Fruit fly (Drosophila melanogaster) whole organism, embryonic: ENCODE data around the gene CG3726.

Experiments
- Aef1 ChIP-seq: fragments of 200-800 bp; sonication (Bioruptor generic); IDR thresholded peaks from 3 replicates; pipeline ENCODE4 v1.3.6; 2022; ENCODE audit warnings: missing biosample characterization, missing genetic modification characterization
- Atf3 ChIP-seq: fragments of 200-800 bp; sonication (Bioruptor generic); optimal IDR thresholded peaks from 3 replicates; lab custom pipeline; 2016; ENCODE audit warnings: missing biosample characterization, missing genetic modification characterization
- B-H2 ChIP-seq: fragments of 200-800 bp; sonication (Bioruptor generic); optimal IDR thresholded peaks from 2 replicates; lab custom pipeline; 2018; ENCODE audit warnings: missing biosample characterization, mild to moderate bottlenecking, missing genetic modification characterization
- Bteb2 ChIP-seq: fragments of 200-800 bp; sonication (Bioruptor generic); optimal IDR thresholded peaks from 2 replicates; lab custom pipeline; 2016; ENCODE audit warnings: missing biosample characterization, missing genetic modification characterization
- CG12155 ChIP-seq: fragments of 200-800 bp; sonication (Bioruptor generic); optimal IDR thresholded peaks from 3 replicates; lab custom pipeline; 2016; ENCODE audit warnings: missing biosample characterization, missing genetic modification characterization
- CG13775 ChIP-seq: fragments of 200-800 bp; sonication (Bioruptor generic); optimal IDR thresholded peaks from 3 replicates; lab custom pipeline; 2017; ENCODE audit warnings: missing biosample characterization, mild to moderate bottlenecking, missing genetic modification characterization
- CG13894 ChIP-seq: fragments of 200-800 bp; sonication (Bioruptor generic); optimal IDR thresholded peaks from 3 replicates; lab custom pipeline; 2018; ENCODE audit warnings: missing biosample characterization, mild to moderate bottlenecking, missing genetic modification characterization, moderate library complexity
- CG14050 ChIP-seq: fragments of 200-800 bp; sonication (Bioruptor generic); IDR thresholded peaks from 3 replicates; pipeline ENCODE4 v1.3.6; 2022; ENCODE audit warnings: missing biosample characterization, missing genetic modification characterization
- CG14667 ChIP-seq: fragments of 200-800 bp; sonication (Bioruptor generic); IDR thresholded peaks from 2 replicates; pipeline ENCODE4 v1.3.6; 2022; ENCODE audit warnings: missing biosample characterization, missing genetic modification characterization
- CG1603 ChIP-seq: fragments of 200-800 bp; sonication (Bioruptor generic); optimal IDR thresholded peaks from 2 replicates; lab custom pipeline; 2019; ENCODE audit warnings: missing biosample characterization, mild to moderate bottlenecking, missing genetic modification characterization, moderate library complexity
- CG2875 ChIP-seq: fragments of 200-800 bp; sonication (Bioruptor generic); optimal IDR thresholded peaks from 2 replicates; lab custom pipeline; 2017; ENCODE audit warnings: missing biosample characterization, mild to moderate bottlenecking, missing genetic modification characterization, missing genetic modification reagents
- CG32532 ChIP-seq: fragments of 200-800 bp; sonication (Bioruptor generic); IDR thresholded peaks from 2 replicates; pipeline ENCODE4 v1.3.6; 2022; ENCODE audit warnings: missing biosample characterization, missing genetic modification characterization
- CG32767 ChIP-seq: fragments of 200-800 bp; sonication (Bioruptor generic); IDR thresholded peaks from 2 replicates; pipeline ENCODE4 v1.3.6; 2022; ENCODE audit warnings: missing biosample characterization, missing genetic modification characterization
- CG6254 ChIP-seq: fragments of 200-800 bp; sonication (Bioruptor generic); optimal IDR thresholded peaks from 3 replicates; lab custom pipeline; 2017; ENCODE audit warnings: mild to moderate bottlenecking, missing biosample characterization, missing genetic modification reagents, missing genetic modification characterization
- CG8089 ChIP-seq: fragments of 200-800 bp; sonication (Bioruptor generic); optimal IDR thresholded peaks from 3 replicates; lab custom pipeline; 2016; ENCODE audit warnings: missing biosample characterization, missing genetic modification characterization
- CG8388 ChIP-seq: fragments of 200-800 bp; sonication (Bioruptor generic); optimal IDR thresholded peaks from 2 replicates; lab custom pipeline; 2019; ENCODE audit warnings: missing biosample characterization, mild to moderate bottlenecking, missing genetic modification characterization, moderate library complexity
- CTCF ChIP-seq: fragments of 200-800 bp; sonication (Bioruptor generic); optimal IDR thresholded peaks from 2 replicates; lab custom pipeline; 2017; ENCODE audit warnings: missing biosample characterization, mild to moderate bottlenecking, missing genetic modification characterization, moderate library complexity
- Doc3 ChIP-seq: fragments of 200-800 bp; sonication (Bioruptor generic); IDR thresholded peaks from 3 replicates; pipeline ENCODE4 v1.3.6; 2022; ENCODE audit warnings: missing biosample characterization, missing genetic modification characterization; ENCODE audit not compliant: partially characterized antibody
- Dref ChIP-seq: fragments of 200-800 bp; sonication (Bioruptor generic); IDR thresholded peaks from 2 replicates; pipeline ENCODE4 v1.3.6; 2022; ENCODE audit warnings: missing biosample characterization, missing genetic modification characterization
- Gug ChIP-seq: fragments of 200-800 bp; sonication (Bioruptor generic); IDR thresholded peaks from 4 replicates; pipeline ENCODE4 v1.3.6; 2022; ENCODE audit warnings: missing biosample characterization, missing genetic modification characterization
- HmgZ ChIP-seq: fragments of 200-800 bp; sonication (Bioruptor generic); optimal IDR thresholded peaks from 2 replicates; lab custom pipeline; 2018; ENCODE audit warnings: missing biosample characterization, mild to moderate bottlenecking, missing genetic modification characterization
- Hr78 ChIP-seq, 2 experiments: fragments of 200-800 bp in 1 of 2; fragments of >200 bp in 1 of 2; sonication (Bioruptor generic) in 1 of 2; optimal IDR thresholded peaks; 2 replicates each; lab custom pipeline; 2017 to 2019; ENCODE audit warnings: missing biosample characterization in 2 of 2, missing genetic modification characterization in 2 of 2, mild to moderate bottlenecking in 1 of 2, moderate library complexity in 1 of 2
- Lhr ChIP-seq: fragments of 200-800 bp; sonication (Bioruptor generic); optimal IDR thresholded peaks from 3 replicates; lab custom pipeline; 2017; ENCODE audit warnings: mild to moderate bottlenecking, missing biosample characterization, missing genetic modification reagents, missing genetic modification characterization
- Med ChIP-seq: fragments of 200-800 bp; sonication (Bioruptor generic); peaks from one replicate; lab custom pipeline; 2016; ENCODE audit warnings: missing biosample characterization, missing genetic modification characterization, mild to moderate bottlenecking, inconsistent platforms, moderate library complexity
- Nf-YA ChIP-seq: fragments of 200-800 bp; sonication (Bioruptor generic); IDR thresholded peaks from 2 replicates; pipeline ENCODE4 v1.3.6; 2022; ENCODE audit warnings: missing biosample characterization, missing genetic modification characterization
- Nf-YB ChIP-seq: fragments of 200-800 bp; sonication (Bioruptor generic); optimal IDR thresholded peaks from 3 replicates; lab custom pipeline; 2019; ENCODE audit warnings: missing biosample characterization, mild to moderate bottlenecking, missing genetic modification characterization, moderate library complexity
- Poxn ChIP-seq: fragments of 200-800 bp; sonication (Bioruptor generic); IDR thresholded peaks from 2 replicates; pipeline ENCODE4 v1.3.6; 2022; ENCODE audit warnings: missing biosample characterization, missing genetic modification characterization
- Rfx ChIP-seq: fragments of 200-800 bp; sonication (Bioruptor generic); IDR thresholded peaks from 2 replicates; pipeline ENCODE4 v1.3.6; 2022; ENCODE audit warnings: missing biosample characterization, missing genetic modification characterization
- Ssrp ChIP-seq: fragments of 200-800 bp; sonication (Bioruptor generic); optimal IDR thresholded peaks from 2 replicates; lab custom pipeline; 2018; ENCODE audit warnings: missing biosample characterization, mild to moderate bottlenecking, missing genetic modification characterization, moderate library complexity
- Xrp1 ChIP-seq: fragments of 200-800 bp; sonication (Bioruptor generic); IDR thresholded peaks from 2 replicates; pipeline ENCODE4 v1.3.6; 2022; ENCODE audit warnings: missing biosample characterization, missing genetic modification characterization
- ap ChIP-seq: fragments of 200-800 bp; sonication (Bioruptor generic); IDR thresholded peaks from 2 replicates; pipeline ENCODE4 v1.3.6; 2022; ENCODE audit warnings: missing biosample characterization, missing genetic modification characterization
- bcd ChIP-seq: fragments of 200-800 bp; sonication (Bioruptor generic); optimal IDR thresholded peaks from 2 replicates; lab custom pipeline; 2017; ENCODE audit warnings: missing biosample characterization, mild to moderate bottlenecking, missing genetic modification characterization
- chif ChIP-seq, 2 experiments: fragments of 200-800 bp; sonication (Bioruptor generic); optimal IDR thresholded peaks; 3 replicates each; lab custom pipeline; 2016; ENCODE audit warnings: missing biosample characterization in 2 of 2, missing genetic modification characterization in 2 of 2
- chn ChIP-seq: fragments of 200-800 bp; sonication (Bioruptor generic); optimal IDR thresholded peaks from 2 replicates; lab custom pipeline; 2016; ENCODE audit warnings: missing biosample characterization, missing genetic modification characterization
- crol ChIP-seq: fragments of 200-800 bp; sonication (Bioruptor generic); IDR thresholded peaks from 2 replicates; pipeline ENCODE4 v1.3.6; 2022; ENCODE audit warnings: missing biosample characterization, missing genetic modification characterization
- dan ChIP-seq: fragments of 200-800 bp; sonication (Bioruptor generic); IDR thresholded peaks from 2 replicates; pipeline ENCODE4 v1.3.6; 2022; ENCODE audit warnings: missing biosample characterization, missing genetic modification characterization
- gsb-n ChIP-seq: fragments of 200-800 bp; sonication (Bioruptor generic); optimal IDR thresholded peaks from 3 replicates; lab custom pipeline; 2018; ENCODE audit warnings: missing biosample characterization, mild to moderate bottlenecking, missing genetic modification characterization
- insv ChIP-seq, 2 experiments: fragments of 200-800 bp; sonication (Bioruptor generic); optimal IDR thresholded peaks; 3 replicates each; lab custom pipeline; 2016 to 2018; ENCODE audit warnings: missing biosample characterization in 2 of 2, missing genetic modification characterization in 2 of 2
- kah ChIP-seq: fragments of 200-800 bp; sonication (Bioruptor generic); optimal IDR thresholded peaks from 2 replicates; lab custom pipeline; 2018; ENCODE audit warnings: missing biosample characterization, mild to moderate bottlenecking, missing genetic modification characterization
- maf-S ChIP-seq: fragments of 200-800 bp; sonication (Bioruptor generic); optimal IDR thresholded peaks from 2 replicates; lab custom pipeline; 2016; ENCODE audit warnings: missing biosample characterization, missing genetic modification characterization
- nmo ChIP-seq: fragments of 200-800 bp; sonication (Bioruptor generic); optimal IDR thresholded peaks from 2 replicates; lab custom pipeline; 2018; ENCODE audit warnings: missing biosample characterization, mild to moderate bottlenecking, missing genetic modification characterization, moderate library complexity
- onecut ChIP-seq: fragments of 200-800 bp; sonication (Bioruptor generic); IDR thresholded peaks from 2 replicates; pipeline ENCODE4 v1.3.6; 2022; ENCODE audit warnings: missing biosample characterization, missing genetic modification characterization
- phol ChIP-seq: fragments of 200-800 bp; sonication (Bioruptor generic); optimal IDR thresholded peaks from 3 replicates; lab custom pipeline; 2018; ENCODE audit warnings: missing biosample characterization, mild to moderate bottlenecking, missing genetic modification characterization, moderate library complexity
- pum ChIP-seq: fragments of 200-800 bp; sonication (Bioruptor generic); optimal IDR thresholded peaks from 2 replicates; lab custom pipeline; 2016; ENCODE audit warnings: missing biosample characterization, missing genetic modification characterization
- sim ChIP-seq: fragments of 200-800 bp; sonication (Bioruptor generic); IDR thresholded peaks from 2 replicates; pipeline ENCODE4 v1.3.6; 2022; ENCODE audit warnings: missing biosample characterization, missing genetic modification characterization
- so ChIP-seq: fragments of 200-800 bp; sonication (Bioruptor generic); IDR thresholded peaks from 3 replicates; pipeline ENCODE4 v1.3.6; 2022; ENCODE audit warnings: missing biosample characterization, missing genetic modification characterization
- sob ChIP-seq: fragments of 200-800 bp; sonication (Bioruptor generic); IDR thresholded peaks from 2 replicates; pipeline ENCODE4 v1.3.6; 2022; ENCODE audit warnings: missing biosample characterization, missing genetic modification characterization
- tgo ChIP-seq: fragments of 200-800 bp; sonication (Bioruptor generic); IDR thresholded peaks from 3 replicates; pipeline ENCODE4 v1.3.6; 2022; ENCODE audit warnings: missing biosample characterization, missing genetic modification characterization
- tna ChIP-seq: fragments of 200-800 bp; sonication (Bioruptor generic); IDR thresholded peaks from 2 replicates; pipeline ENCODE4 v1.3.6; 2022; ENCODE audit warnings: missing biosample characterization, missing genetic modification characterization; ENCODE audit not compliant: partially characterized antibody
- vfl ChIP-seq: fragments of 200-800 bp; sonication (Bioruptor generic); optimal IDR thresholded peaks from 2 replicates; lab custom pipeline; 2016; ENCODE audit warnings: missing biosample characterization, missing genetic modification characterization
- zfh1 ChIP-seq: fragments of 200-800 bp; sonication (Bioruptor generic); IDR thresholded peaks from 3 replicates; pipeline ENCODE4 v1.3.6; 2022; ENCODE audit warnings: missing biosample characterization, missing genetic modification characterization

Gene CG3726

DNA sequence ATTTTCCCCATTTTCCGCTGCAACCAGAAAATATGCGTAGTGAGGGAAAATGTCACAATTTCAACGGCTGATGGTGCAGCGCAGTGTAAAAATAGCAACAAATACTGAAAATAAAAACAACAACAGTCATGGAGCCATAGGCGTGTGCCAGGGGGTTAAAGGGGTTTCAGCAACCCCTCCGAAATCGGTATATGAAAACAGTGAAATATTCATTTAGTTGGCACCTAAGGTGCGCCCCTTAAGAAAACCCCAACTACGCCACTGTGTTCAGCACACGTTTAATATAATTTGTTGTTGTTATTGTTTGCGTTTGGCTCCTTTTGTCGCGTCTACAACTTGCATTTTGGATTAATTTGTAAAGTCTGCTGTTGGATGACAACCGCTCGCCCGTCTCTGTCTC lies 55.1 kb downstream of the CG3726 start (continued):
- TF ChIP-seq CG14050 (GFP tag; lab: Robert Waterston, UW) (peak; percentile 19; the same call in 1 of the 3 replicates), HmgZ (no peak), insv (GFP tag; optimal IDR thresholded peaks at IDR 0.05; lab: Kevin White, UChicago) (no peak), Gug (GFP tag; lab: Robert Waterston, UW) (peak; percentile 55; the same call in 2 of the 4 replicates), bcd (GFP tag; lab: Kevin White, UChicago) (peak; percentile 13), Xrp1 (GFP tag; lab: Robert Waterston, UW) (peak; percentile 61), Dref (GFP tag; lab: Robert Waterston, UW) (no peak), Aef1 (GFP tag; lab: Robert Waterston, UW) (peak; percentile 42; the same call in 1 of the 3 replicates), CTCF (GFP tag; lab: Kevin White, UChicago) (no peak), Bteb2 (GFP tag; lab: Kevin White, UChicago) (no peak), Doc3 (GFP tag; lab: Robert Waterston, UW) (no peak), kah (GFP tag; lab: Kevin White, UChicago) (no peak), pum (GFP tag; lab: Kevin White, UChicago) (peak; percentile 27), CG13894 (tag; lab: Kevin White, UChicago) (no peak), CG8388 (GFP tag; lab: Kevin White, UChicago) (peak; percentile 25), CG12155 (peak; percentile 1), CG32767 (no peak), gsb-n (tag; lab: Kevin White, UChicago) (peak; percentile 27), tgo (GFP tag; lab: Robert Waterston, UW) (no peak), chn (GFP tag; lab: Kevin White, UChicago) (peak; percentile 52), Ssrp (tag; lab: Kevin White, UChicago) (peak; percentile 17), onecut (GFP tag; lab: Robert Waterston, UW) (peak; percentile 20), Nf-YA (GFP tag; lab: Robert Waterston, UW) (no peak), CG2875 (GFP tag; lab: Kevin White, UChicago) (peak; percentile 20), tna (no peak), Nf-YB (GFP tag; lab: Kevin White, UChicago) (no peak), sim (GFP tag; lab: Robert Waterston, UW) (0 out of 2 replicates have a peak, but pooled peaks have one; percentile 24), ap (0 out of 2 replicates have a peak, but pooled peaks have one; percentile 43), Rfx (GFP tag; lab: Robert Waterston, UW) (peak; percentile 53; the same call in 1 of the 2 replicates), CG6254 (GFP tag; lab: Kevin White, UChicago) (peak; percentile 21), phol (peak; percentile 50), Hr78 (GFP tag; optimal IDR thresholded peaks at IDR 0.05; lab: Kevin White, UChicago) (no peak), zfh1 (GFP tag; lab: Robert Waterston, UW) (peak; percentile 80), maf-S (peak; percentile 8), Lhr (GFP tag; lab: Kevin White, UChicago) (peak; percentile 9), CG13775 (GFP tag; lab: Kevin White, UChicago) (no peak), Atf3 (peak; percentile 7), Poxn (no peak), nmo (peak; percentile 32), dan (GFP tag; lab: Robert Waterston, UW) (no peak), vfl (no peak), B-H2 (no peak), CG14667 (0 out of 2 replicates have a peak, but pooled peaks have one; percentile 45), chif (GFP tag; optimal IDR thresholded peaks at IDR 0.05; lab: Kevin White, UChicago) (peak; percentile 5 to 55), crol (GFP tag; lab: Robert Waterston, UW) (0 out of 2 replicates have a peak, but pooled peaks have one; percentile 21), so (GFP tag; lab: Robert Waterston, UW) (peak; percentile 47; the same call in 1 of the 3 replicates), CG1603 (tag; lab: Kevin White, UChicago) (peak; percentile 67), CG8089 (GFP tag; lab: Kevin White, UChicago) (peak; percentile 17), Med (GFP tag; lab: Kevin White, UChicago) (peak; percentile 83), sob (GFP tag; lab: Robert Waterston, UW) (peak; percentile 25; the same call in 1 of the 2 replicates), CG32532 (GFP tag; lab: Robert Waterston, UW) (peak; percentile 51; the same call in 1 of the 2 replicates)
